Worm (Caenorhabditis elegans) whole organism, L4/young adult: ENCODE data around the gene M01F1.8.

Source experiments
- dao-5 ChIP-seq: sonication (generic microtip); optimal IDR thresholded peaks from 2 replicates; lab custom pipeline; 2016; ENCODE audit warnings: missing genotype, missing genetic modification characterization, moderate library complexity, missing compliant biosample characterization
- him-1 ChIP-seq: sonication (generic microtip); optimal IDR thresholded peaks from 2 replicates; lab custom pipeline; 2016; ENCODE audit warnings: missing genotype, missing genetic modification reagents, missing genetic modification characterization, missing compliant biosample characterization

DNA sequence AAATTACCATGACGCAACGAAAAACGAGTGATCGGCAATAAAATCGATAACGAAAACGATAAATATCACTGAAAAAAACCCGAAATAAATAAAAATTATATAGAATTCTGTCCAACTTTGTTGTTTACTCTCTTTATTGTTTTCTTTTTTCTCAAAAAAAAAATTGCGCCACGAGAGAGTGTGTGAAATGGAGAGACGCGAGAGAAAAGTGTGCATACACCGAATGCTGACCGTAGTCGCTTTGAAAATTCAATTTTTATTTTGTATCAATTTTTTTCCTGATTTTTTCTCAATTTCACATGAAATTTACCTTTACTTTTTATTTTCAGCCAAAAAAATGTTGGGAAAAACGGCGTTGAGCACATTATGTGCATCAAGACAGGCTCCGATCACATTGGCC, 7.6 kb upstream of the M01F1.8 start, which contains the start of the genes M01F1.4 and mrpl-35:
- TF ChIP-seq dao-5 (tag; lab: Kevin White, UChicago) (no peak), him-1 (tag; lab: Kevin White, UChicago) (no peak)
